Worm (Caenorhabditis elegans) whole organism, L4 larva: ENCODE measurements around the gene K08F11.1.

ENCODE experiments used
- D1046.2 ChIP-seq: fragments of 200-800 bp; sonication (Bioruptor generic); IDR thresholded peaks from 2 replicates; pipeline ENCODE4 v1.3.6; 2022; ENCODE audit warnings: missing genetic modification characterization, missing compliant biosample characterization
- F37D6.2 ChIP-seq: sonication (generic microtip); optimal IDR thresholded peaks from 2 replicates; lab custom pipeline; 2016; ENCODE audit warnings: mild to moderate bottlenecking, missing genetic modification characterization, missing compliant biosample characterization
- F49E8.2 ChIP-seq: sonication (generic microtip); optimal IDR thresholded peaks from 2 replicates; lab custom pipeline; 2016; ENCODE audit warnings: missing compliant biosample characterization, mild to moderate bottlenecking, missing genetic modification characterization, borderline replicate concordance
- ZK337.2 ChIP-seq: fragments of 200-800 bp; sonication (Bioruptor generic); IDR thresholded peaks from 2 replicates; pipeline ENCODE4 v1.3.6; 2022; ENCODE audit warnings: missing genetic modification reagents, missing genetic modification characterization, missing compliant biosample characterization
- aly-2 ChIP-seq: sonication (generic microtip); optimal IDR thresholded peaks from 2 replicates; lab custom pipeline; 2018; ENCODE audit warnings: missing biosample characterization, missing genetic modification characterization
- arid-1 ChIP-seq: fragments of 200-800 bp; sonication (Bioruptor generic); conservative IDR thresholded peaks from 2 replicates; pipeline ENCODE4 v1.3.6; 2022; ENCODE audit warnings: missing genetic modification reagents, missing genetic modification characterization, missing compliant biosample characterization
- attf-4 ChIP-seq: sonication (generic microtip); optimal IDR thresholded peaks from 3 replicates; lab custom pipeline; 2017; ENCODE audit warnings: missing biosample characterization, missing genetic modification characterization
- ceh-62 ChIP-seq: sonication (generic microtip); optimal IDR thresholded peaks from 2 replicates; lab custom pipeline; 2017; ENCODE audit warnings: missing biosample characterization, missing genetic modification characterization
- ceh-82 ChIP-seq: sonication (generic microtip); optimal IDR thresholded peaks from 2 replicates; lab custom pipeline; 2017; ENCODE audit warnings: missing biosample characterization, missing genetic modification characterization
- ces-1 ChIP-seq: fragments of 150-350 bp; sonication (generic microtip); optimal IDR thresholded peaks from 4 replicates; lab custom pipeline; 2014; ENCODE audit warnings: missing biosample characterization, missing genetic modification reagents, missing genetic modification characterization
- daf-12 ChIP-seq: fragments of 150-350 bp; optimal IDR thresholded peaks from 2 replicates; lab custom pipeline; 2014; ENCODE audit warnings: missing biosample characterization, missing genetic modification reagents, missing genetic modification characterization
- dpl-1 ChIP-seq: fragments of 150-350 bp; optimal IDR thresholded peaks from 2 replicates; lab custom pipeline; 2014; ENCODE audit warnings: missing biosample characterization, missing genetic modification reagents, missing genetic modification characterization
- dve-1 ChIP-seq: sonication (generic microtip); optimal IDR thresholded peaks from 2 replicates; lab custom pipeline; 2017; ENCODE audit warnings: antibody characterized with exemption, mild to moderate bottlenecking, missing genetic modification characterization, missing compliant biosample characterization; ENCODE audit not compliant: insufficient read depth
- egl-43 ChIP-seq: fragments of 200-800 bp; sonication (Bioruptor generic); IDR thresholded peaks from 2 replicates; pipeline ENCODE4 v1.3.6; 2022; ENCODE audit warnings: missing genetic modification reagents, missing genetic modification characterization, missing compliant biosample characterization
- fos-1 ChIP-seq: fragments of 150-350 bp; optimal IDR thresholded peaks from 2 replicates; lab custom pipeline; 2014; ENCODE audit warnings: missing biosample characterization, missing genetic modification characterization
- hlh-30 ChIP-seq: sonication (generic microtip); optimal IDR thresholded peaks from 2 replicates; lab custom pipeline; 2017; ENCODE audit warnings: antibody characterized with exemption, mild to moderate bottlenecking, missing genetic modification characterization, missing compliant biosample characterization; ENCODE audit not compliant: insufficient read depth
- lim-7 ChIP-seq: fragments of 200-800 bp; sonication (Bioruptor generic); IDR thresholded peaks from 2 replicates; pipeline ENCODE4 v1.3.6; 2022; ENCODE audit warnings: missing genetic modification characterization, missing compliant biosample characterization
- lin-38 ChIP-seq: fragments of 200-800 bp; sonication (Bioruptor generic); IDR thresholded peaks from 2 replicates; pipeline ENCODE4 v1.3.6; 2022; ENCODE audit warnings: missing genetic modification reagents, missing genetic modification characterization, missing compliant biosample characterization
- lir-3 ChIP-seq: sonication (generic microtip); optimal IDR thresholded peaks from 2 replicates; lab custom pipeline; 2016; ENCODE audit warnings: mild to moderate bottlenecking, missing genetic modification characterization, missing compliant biosample characterization
- lsy-2 ChIP-seq, 2 experiments: fragments of 150-350 bp in 1 of 2; sonication (generic microtip) in 1 of 2; optimal IDR thresholded peaks; 2 replicates each; lab custom pipeline; 2014 to 2017; ENCODE audit warnings: missing biosample characterization in 2 of 2, missing genetic modification characterization in 2 of 2
- madf-5 ChIP-seq, 2 experiments: fragments of 200-800 bp; sonication (Bioruptor generic); IDR thresholded peaks; 2 replicates each; pipeline ENCODE4 v1.3.6; 2022; ENCODE audit warnings: missing compliant biosample characterization in 2 of 2, missing genetic modification characterization in 2 of 2
- madf-9 ChIP-seq: fragments of 200-800 bp; sonication (Bioruptor generic); conservative IDR thresholded peaks from 2 replicates; pipeline ENCODE4 v1.3.6; 2022; ENCODE audit warnings: missing genetic modification reagents, missing genetic modification characterization, missing compliant biosample characterization
- mep-1 ChIP-seq: fragments of 150-350 bp; sonication (generic microtip); optimal IDR thresholded peaks from 3 replicates; lab custom pipeline; 2014; ENCODE audit warnings: missing biosample characterization, missing genetic modification characterization
- nhr-10 ChIP-seq: fragments of 150-350 bp; optimal IDR thresholded peaks from 2 replicates; lab custom pipeline; 2014; ENCODE audit warnings: missing biosample characterization, missing genetic modification characterization
- nhr-11 ChIP-seq: fragments of 150-350 bp; optimal IDR thresholded peaks from 2 replicates; lab custom pipeline; 2014; ENCODE audit warnings: missing biosample characterization, missing genetic modification characterization
- nhr-237 ChIP-seq: sonication (generic microtip); optimal IDR thresholded peaks from 2 replicates; lab custom pipeline; 2017; ENCODE audit warnings: missing biosample characterization, missing genetic modification characterization
- nhr-28 ChIP-seq: fragments of 150-350 bp; optimal IDR thresholded peaks from 2 replicates; lab custom pipeline; 2014; ENCODE audit warnings: missing biosample characterization, missing genetic modification characterization
- nhr-41 ChIP-seq: fragments of 200-800 bp; sonication (Bioruptor generic); IDR thresholded peaks from 2 replicates; pipeline ENCODE4 v1.3.6; 2022; ENCODE audit warnings: missing genetic modification reagents, missing genetic modification characterization, missing compliant biosample characterization
- nhr-48 ChIP-seq: sonication (generic microtip); optimal IDR thresholded peaks from 2 replicates; lab custom pipeline; 2016; ENCODE audit warnings: mild to moderate bottlenecking, missing genetic modification characterization, missing compliant biosample characterization
- nhr-76 ChIP-seq: fragments of 150-350 bp; optimal IDR thresholded peaks from 2 replicates; lab custom pipeline; 2014; ENCODE audit warnings: missing biosample characterization, missing genetic modification characterization
- pha-4 ChIP-seq, 2 experiments: fragments of 150-350 bp in 1 of 2; fragments of 200-800 bp in 1 of 2; sonication (Bioruptor generic) in 1 of 2; IDR thresholded peaks in 1 of 2; optimal IDR thresholded peaks in 1 of 2; 2 replicates each; pipeline versions ENCODE4 v1.3.6 to Lab custom; 2014 to 2022; ENCODE audit warnings: missing genetic modification characterization in 2 of 2, missing genetic modification reagents in 2 of 2, missing biosample characterization in 1 of 2, missing compliant biosample characterization in 1 of 2
- pqm-1 ChIP-seq: sonication (generic microtip); optimal IDR thresholded peaks from 2 replicates; lab custom pipeline; 2017; ENCODE audit warnings: missing biosample characterization, missing genetic modification characterization
- sdz-12 ChIP-seq: fragments of 200-800 bp; sonication (Bioruptor generic); optimal IDR thresholded peaks from 2 replicates; lab custom pipeline; 2018; ENCODE audit warnings: mild to moderate bottlenecking, missing genetic modification characterization, missing compliant biosample characterization
- set-16 ChIP-seq: fragments of 200-800 bp; sonication (Bioruptor generic); IDR thresholded peaks from 2 replicates; pipeline ENCODE4 v1.3.6; 2022; ENCODE audit warnings: missing genetic modification reagents, missing genetic modification characterization, missing compliant biosample characterization
- skn-1 ChIP-seq: fragments of 150-350 bp; optimal IDR thresholded peaks from 2 replicates; lab custom pipeline; 2014; ENCODE audit warnings: missing biosample characterization, missing genetic modification characterization
- snpc-1.2 ChIP-seq: fragments of 200-800 bp; sonication (Bioruptor generic); IDR thresholded peaks from 2 replicates; pipeline ENCODE4 v1.3.6; 2022; ENCODE audit warnings: missing genetic modification reagents, missing genetic modification characterization, missing compliant biosample characterization
- unc-130 ChIP-seq: sonication (generic microtip); optimal IDR thresholded peaks from 2 replicates; lab custom pipeline; 2016; ENCODE audit warnings: missing genetic modification reagents, missing genetic modification characterization, missing compliant biosample characterization
- ztf-7 ChIP-seq: fragments of 150-350 bp; optimal IDR thresholded peaks from 2 replicates; lab custom pipeline; 2014; ENCODE audit warnings: missing biosample characterization, missing genetic modification characterization

K08F11.1 gene

ce11 chrIV:4705182-4705581 is 19.5 kb upstream of the K08F11.1 start (continued):
- TF ChIP-seq nhr-11 (tag; lab: Kevin White, UChicago) = peak; percentile 62
- TF ChIP-seq D1046.2 = 0 out of 2 replicates have a peak, but pooled peaks have one; percentile 33
- no peak for TF ChIP-seq attf-4 (tag; lab: Kevin White, UChicago)
- no peak for TF ChIP-seq nhr-10
- peak; percentile 35 for TF ChIP-seq F37D6.2 (tag; lab: Kevin White, UChicago)
- no peak for TF ChIP-seq lim-7 (GFP tag; lab: Robert Waterston, UW)
- TF ChIP-seq skn-1 (tag; lab: Kevin White, UChicago) = no peak

ce11 chrIV:4705922-4706321 is 18.7 kb upstream of the K08F11.1 start:
- TF ChIP-seq ceh-62 (tag; lab: Kevin White, UChicago) (no peak), egl-43 (GFP tag; lab: Robert Waterston, UW) (no peak), sdz-12 (GFP tag; lab: Kevin White, UChicago) (no peak), nhr-41 (GFP tag; lab: Robert Waterston, UW) (no peak), pqm-1 (tag; lab: Kevin White, UChicago) (no peak), nhr-237 (no peak), nhr-28 (tag; lab: Kevin White, UChicago) (no peak), lsy-2 (tag; optimal IDR thresholded peaks at IDR 0.05; lab: Kevin White, UChicago) (no peak), dpl-1 (GFP tag; lab: Kevin White, UChicago) (no peak), ztf-7 (tag; lab: Kevin White, UChicago) (no peak), aly-2 (no peak), pha-4 (GFP tag; IDR thresholded peaks at IDR 0.05; lab: Robert Waterston, UW) (no peak), pha-4 (tag; optimal IDR thresholded peaks at IDR 0.05; lab: Kevin White, UChicago) (no peak), daf-12 (tag; lab: Kevin White, UChicago) (no peak), dve-1 (tag; lab: Kevin White, UChicago) (no peak), unc-130 (GFP tag; lab: Kevin White, UChicago) (no peak)

- TF ChIP-seq nhr-76 (no peak), lir-3 (tag; lab: Kevin White, UChicago) (no peak), ZK337.2 (GFP tag; lab: Robert Waterston, UW) (no peak), madf-9 (GFP tag; lab: Robert Waterston, UW) (no peak), F49E8.2 (tag; lab: Kevin White, UChicago) (no peak), set-16 (GFP tag; lab: Robert Waterston, UW) (peak; percentile 61), nhr-48 (no peak), mep-1 (tag; lab: Kevin White, UChicago) (no peak), ceh-82 (tag; lab: Kevin White, UChicago) (no peak), lin-38 (GFP tag; lab: Robert Waterston, UW) (0 out of 2 replicates have a peak, but pooled peaks have one; percentile 8), snpc-1.2 (no peak), hlh-30 (no peak), unc-130 (GFP tag; lab: Kevin White, UChicago) (no peak), arid-1 (0 out of 2 replicates have a peak, but pooled peaks have one; percentile 16), fos-1 (no peak), ces-1 (GFP tag; lab: Kevin White, UChicago) (no peak), madf-5 (GFP tag; IDR thresholded peaks at IDR 0.05; lab: Robert Waterston, UW) (0 out of 4 replicates have a peak, but pooled peaks of 1 of the 2 experiments have one; percentile 3)
Measured at ce11 chrIV:4710459-4710858, 14.2 kb upstream of the K08F11.1 start, which contains the start of gene cif-1. Gene cif-1 (minus strand): TSS chrIV:4710755.
